Fruit fly (Drosophila melanogaster) whole organism, prepupa: Measurements from ENCODE around the gene Sema1a.

Experiments
- CG11762 ChIP-seq: fragments of 200-800 bp; sonication (Bioruptor generic); optimal IDR thresholded peaks from 3 replicates; lab custom pipeline; 2016; ENCODE audit warnings: missing biosample characterization, missing genetic modification characterization; ENCODE audit not compliant: insufficient read depth
- CG11902 ChIP-seq: fragments of 200-800 bp; sonication (Bioruptor generic); optimal IDR thresholded peaks from 3 replicates; lab custom pipeline; 2016; ENCODE audit warnings: missing biosample characterization, missing genetic modification characterization
- CG15336 ChIP-seq: fragments of 200-800 bp; sonication (Bioruptor generic); IDR thresholded peaks from 2 replicates; pipeline ENCODE4 v1.3.6; 2022; ENCODE audit warnings: missing biosample characterization, missing genetic modification characterization
- CG1621 ChIP-seq: fragments of 200-800 bp; sonication (Bioruptor generic); optimal IDR thresholded peaks from 3 replicates; lab custom pipeline; 2018; ENCODE audit warnings: missing biosample characterization, mild to moderate bottlenecking, missing genetic modification characterization
- CG16779 ChIP-seq: fragments of 200-800 bp; sonication (Bioruptor generic); optimal IDR thresholded peaks from 3 replicates; lab custom pipeline; 2017; ENCODE audit warnings: missing biosample characterization, mild to moderate bottlenecking, missing genetic modification characterization
- CG3032 ChIP-seq: fragments of 200-800 bp; optimal IDR thresholded peaks from 2 replicates; lab custom pipeline; 2019; ENCODE audit warnings: missing biosample characterization, mild to moderate bottlenecking, missing genetic modification characterization, moderate library complexity
- CG31627 ChIP-seq: fragments of 200-800 bp; sonication (Bioruptor generic); optimal IDR thresholded peaks from 3 replicates; lab custom pipeline; 2016; ENCODE audit warnings: missing biosample characterization, missing genetic modification characterization
- CG32006 ChIP-seq: fragments of 200-800 bp; sonication (Bioruptor generic); optimal IDR thresholded peaks from 3 replicates; lab custom pipeline; 2017; ENCODE audit warnings: missing biosample characterization, mild to moderate bottlenecking, missing genetic modification characterization
- CG34406 ChIP-seq: fragments of 200-800 bp; sonication (Bioruptor generic); optimal IDR thresholded peaks from 3 replicates; lab custom pipeline; 2016; ENCODE audit warnings: missing biosample characterization, missing genetic modification characterization
- CG4318 ChIP-seq: fragments of 200-800 bp; sonication (Bioruptor generic); optimal IDR thresholded peaks from 3 replicates; lab custom pipeline; 2017; ENCODE audit warnings: missing biosample characterization, mild to moderate bottlenecking, missing genetic modification characterization
- CG6276 ChIP-seq: fragments of 200-800 bp; sonication (Bioruptor generic); optimal IDR thresholded peaks from 2 replicates; lab custom pipeline; 2017; ENCODE audit warnings: missing biosample characterization, mild to moderate bottlenecking, missing genetic modification characterization
- CG6792 ChIP-seq: fragments of 200-800 bp; sonication (Bioruptor generic); optimal IDR thresholded peaks from 3 replicates; lab custom pipeline; 2016; ENCODE audit warnings: missing biosample characterization, missing genetic modification characterization
- CG6808 ChIP-seq: fragments of 200-800 bp; sonication (Bioruptor generic); optimal IDR thresholded peaks from 3 replicates; lab custom pipeline; 2017; ENCODE audit warnings: missing biosample characterization, missing genetic modification characterization, mild to moderate bottlenecking, moderate library complexity, missing genetic modification reagents
- CG6854 ChIP-seq: fragments of 200-800 bp; sonication (Bioruptor generic); optimal IDR thresholded peaks from 2 replicates; lab custom pipeline; 2017; ENCODE audit warnings: missing biosample characterization, mild to moderate bottlenecking, missing genetic modification characterization
- CG8319 ChIP-seq: fragments of 200-800 bp; sonication (Bioruptor generic); optimal IDR thresholded peaks from 3 replicates; lab custom pipeline; 2016; ENCODE audit warnings: missing biosample characterization, missing genetic modification characterization
- CG8632 ChIP-seq: fragments of 200-800 bp; sonication (Bioruptor generic); optimal IDR thresholded peaks from 3 replicates; lab custom pipeline; 2016; ENCODE audit warnings: missing biosample characterization, missing genetic modification characterization
- CG9139 ChIP-seq: fragments of 200-800 bp; sonication (Bioruptor generic); optimal IDR thresholded peaks from 3 replicates; lab custom pipeline; 2017; ENCODE audit warnings: missing biosample characterization, mild to moderate bottlenecking, missing genetic modification characterization
- Eip75B ChIP-seq: fragments of 200-800 bp; sonication (Bioruptor generic); optimal IDR thresholded peaks from 3 replicates; lab custom pipeline; 2016; ENCODE audit warnings: missing biosample characterization, missing genetic modification characterization
- Eip78C ChIP-seq: fragments of 200-800 bp; sonication (Bioruptor generic); peaks from one replicate; lab custom pipeline; 2016; ENCODE audit warnings: missing biosample characterization, missing genetic modification characterization
- Eip93F ChIP-seq: fragments of 200-800 bp; sonication (Bioruptor generic); optimal IDR thresholded peaks from 2 replicates; lab custom pipeline; 2016; ENCODE audit warnings: missing biosample characterization, mild to moderate bottlenecking, missing genetic modification characterization
- Ets21C ChIP-seq: fragments of 200-800 bp; sonication (Bioruptor generic); optimal IDR thresholded peaks from 3 replicates; lab custom pipeline; 2016; ENCODE audit warnings: missing biosample characterization, missing genetic modification characterization
- Ets96B ChIP-seq: fragments of 200-800 bp; optimal IDR thresholded peaks from 2 replicates; lab custom pipeline; 2019; ENCODE audit warnings: missing biosample characterization, mild to moderate bottlenecking, missing genetic modification characterization, moderate library complexity
- Lpt ChIP-seq: fragments of 200-800 bp; sonication (Bioruptor generic); optimal IDR thresholded peaks from 3 replicates; lab custom pipeline; 2016; ENCODE audit warnings: missing biosample characterization, missing genetic modification characterization
- OdsH ChIP-seq: fragments of 200-800 bp; sonication (Bioruptor generic); optimal IDR thresholded peaks from 3 replicates; lab custom pipeline; 2016; ENCODE audit warnings: missing biosample characterization, missing genetic modification characterization
- Sox102F ChIP-seq: fragments of 200-800 bp; sonication (Bioruptor generic); optimal IDR thresholded peaks from 2 replicates; lab custom pipeline; 2016; ENCODE audit warnings: missing biosample characterization, mild to moderate bottlenecking, missing genetic modification characterization
- Sox15 ChIP-seq: fragments of 200-800 bp; sonication (Bioruptor generic); optimal IDR thresholded peaks from 3 replicates; lab custom pipeline; 2016; ENCODE audit warnings: missing biosample characterization, missing genetic modification characterization
- dac ChIP-seq: fragments of 200-800 bp; sonication (Bioruptor generic); optimal IDR thresholded peaks from 2 replicates; lab custom pipeline; 2017; ENCODE audit warnings: missing biosample characterization, mild to moderate bottlenecking, missing genetic modification characterization
- esn ChIP-seq: fragments of 200-800 bp; sonication (Bioruptor generic); optimal IDR thresholded peaks from 2 replicates; lab custom pipeline; 2016; ENCODE audit warnings: missing biosample characterization, mild to moderate bottlenecking, missing genetic modification characterization, moderate library complexity
- fd59A ChIP-seq: fragments of 200-800 bp; sonication (Bioruptor generic); optimal IDR thresholded peaks from 2 replicates; lab custom pipeline; 2017; ENCODE audit warnings: missing biosample characterization, mild to moderate bottlenecking, missing genetic modification characterization, missing genetic modification reagents
- fd85E ChIP-seq: fragments of 200-800 bp; sonication (Bioruptor generic); optimal IDR thresholded peaks from 3 replicates; lab custom pipeline; 2016; ENCODE audit warnings: missing biosample characterization, missing genetic modification characterization
- fkh ChIP-seq: fragments of 200-800 bp; sonication (Bioruptor generic); optimal IDR thresholded peaks from 3 replicates; lab custom pipeline; 2017; ENCODE audit warnings: missing biosample characterization, mild to moderate bottlenecking, missing genetic modification characterization, moderate library complexity
- lz ChIP-seq: fragments of 200-800 bp; sonication (Bioruptor generic); optimal IDR thresholded peaks from 3 replicates; lab custom pipeline; 2016; ENCODE audit warnings: missing biosample characterization, missing genetic modification characterization
- net ChIP-seq: fragments of 200-800 bp; sonication (Bioruptor generic); optimal IDR thresholded peaks from 3 replicates; lab custom pipeline; 2016; ENCODE audit warnings: missing biosample characterization, missing genetic modification characterization
- pdm3 ChIP-seq: fragments of 200-800 bp; sonication (Bioruptor generic); optimal IDR thresholded peaks from 3 replicates; lab custom pipeline; 2016; ENCODE audit warnings: missing biosample characterization, missing genetic modification characterization
- spab ChIP-seq: fragments of 200-800 bp; sonication (Bioruptor generic); optimal IDR thresholded peaks from 2 replicates; lab custom pipeline; 2017; ENCODE audit warnings: missing biosample characterization, mild to moderate bottlenecking, missing genetic modification characterization, missing genetic modification reagents
- ss ChIP-seq, 2 experiments: fragments of 200-800 bp; sonication (Bioruptor generic); optimal IDR thresholded peaks; 2 replicates in 1 of 2; 3 replicates in 1 of 2; lab custom pipeline; 2017 to 2018; ENCODE audit warnings: mild to moderate bottlenecking in 2 of 2, missing biosample characterization in 2 of 2, missing genetic modification characterization in 2 of 2, moderate library complexity in 1 of 2
- svp ChIP-seq: fragments of 200-800 bp; sonication (Bioruptor generic); peaks from one replicate; lab custom pipeline; 2016; ENCODE audit warnings: missing biosample characterization, missing genetic modification characterization
- topi ChIP-seq: fragments of 200-800 bp; sonication (Bioruptor generic); optimal IDR thresholded peaks from 3 replicates; lab custom pipeline; 2016; ENCODE audit warnings: missing biosample characterization, missing genetic modification characterization
- vri ChIP-seq: fragments of 200-800 bp; sonication (Bioruptor generic); optimal IDR thresholded peaks from 3 replicates; lab custom pipeline; 2016; ENCODE audit warnings: missing biosample characterization, mild to moderate bottlenecking, missing genetic modification characterization

The Sema1a gene

DNA sequence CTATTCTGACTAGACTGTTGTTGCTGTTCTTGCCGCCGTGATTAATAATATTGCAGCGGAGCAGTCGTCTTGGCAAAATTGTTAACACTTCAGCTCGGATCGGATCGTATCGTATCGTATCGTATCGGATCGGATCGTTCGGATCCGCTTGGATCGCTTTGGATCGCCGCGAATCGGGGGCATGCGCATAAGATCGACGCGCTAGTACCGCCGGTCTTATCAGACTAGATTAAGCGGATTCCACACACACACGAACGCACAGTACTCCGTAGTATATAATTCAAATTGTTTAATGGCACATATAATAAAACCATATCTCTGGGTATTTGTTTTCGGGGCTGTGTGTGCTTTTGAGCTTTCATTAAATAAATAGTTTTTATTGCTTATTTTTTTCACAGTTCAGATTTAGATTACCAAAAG is 158.0 kb downstream of the Sema1a start:
- TF ChIP-seq ss (GFP tag; optimal IDR thresholded peaks at IDR 0.05; lab: Kevin White, UChicago) (no peak), fkh (GFP tag; lab: Kevin White, UChicago) (peak; percentile 56), pdm3 (GFP tag; lab: Kevin White, UChicago) (no peak), vri (GFP tag; lab: Kevin White, UChicago) (peak; percentile 78), Eip75B (GFP tag; lab: Kevin White, UChicago) (no peak), CG6792 (GFP tag; lab: Kevin White, UChicago) (no peak), spab (GFP tag; lab: Kevin White, UChicago) (no peak), CG6854 (GFP tag; lab: Kevin White, UChicago) (peak; percentile 44), CG6808 (no peak), CG8632 (GFP tag; lab: Kevin White, UChicago) (no peak), Ets21C (GFP tag; lab: Kevin White, UChicago) (no peak), CG34406 (GFP tag; lab: Kevin White, UChicago) (no peak), CG8319 (GFP tag; lab: Kevin White, UChicago) (no peak), Sox15 (no peak), OdsH (GFP tag; lab: Kevin White, UChicago) (no peak), svp (GFP tag; lab: Kevin White, UChicago) (peak; percentile 89), Eip78C (GFP tag; lab: Kevin White, UChicago) (peak; percentile 71), CG9139 (no peak), CG16779 (tag; lab: Kevin White, UChicago) (no peak)
- TF ChIP-seq, all 60 proteins: peak for 5

DNA sequence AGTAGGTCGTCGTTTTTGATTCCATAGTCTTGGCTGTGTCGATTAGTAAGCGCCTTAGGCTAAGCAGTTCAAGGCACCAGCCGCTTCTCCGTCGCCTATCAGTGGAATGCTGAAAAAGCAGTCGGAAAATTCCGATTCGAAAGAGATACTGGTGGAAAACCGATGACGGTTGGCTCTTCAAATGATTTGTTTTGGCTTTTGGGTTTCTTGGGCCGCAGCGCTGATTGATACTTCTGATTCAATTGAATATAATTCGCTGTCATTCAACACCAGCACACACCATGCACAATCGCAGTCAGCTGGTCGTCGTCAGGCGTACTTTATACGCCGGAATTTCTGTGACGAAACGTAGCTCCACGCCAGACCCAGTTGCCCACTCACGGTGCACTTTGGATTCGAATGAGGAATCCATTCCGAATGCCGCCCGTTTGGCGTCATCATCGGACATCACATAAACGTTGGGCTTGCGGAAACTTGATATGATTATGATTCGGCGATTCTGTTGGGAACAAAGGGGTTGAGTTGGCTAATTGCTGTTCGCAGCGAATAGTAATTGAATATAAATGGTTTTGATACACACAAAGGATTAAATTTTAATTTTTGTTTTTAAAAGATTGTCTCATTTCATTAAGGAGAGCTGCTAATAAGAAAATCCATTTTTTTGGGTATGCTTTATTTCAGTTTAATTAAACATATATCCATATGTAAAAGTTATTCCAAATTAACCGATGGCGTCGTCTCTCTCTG is 159.1 kb downstream of the Sema1a start:
- TF ChIP-seq CG6792 (GFP tag; lab: Kevin White, UChicago) (no peak), CG15336 (0 out of 2 replicates have a peak, but pooled peaks have one; percentile 11), Eip78C (GFP tag; lab: Kevin White, UChicago) (peak; percentile 77), ss (GFP tag; optimal IDR thresholded peaks at IDR 0.05; lab: Kevin White, UChicago) (peak in 1 of 2 experiments; percentile 41), svp (GFP tag; lab: Kevin White, UChicago) (peak; percentile 79), CG6808 (peak; percentile 43), CG6276 (peak; percentile 20), Lpt (no peak), CG32006 (no peak), CG31627 (GFP tag; lab: Kevin White, UChicago) (no peak), esn (GFP tag; lab: Kevin White, UChicago) (no peak), Eip93F (GFP tag; lab: Kevin White, UChicago) (peak; percentile 8), fd59A (GFP tag; lab: Kevin White, UChicago) (no peak)
- TF ChIP-seq, all 60 proteins: peak for 7

DNA sequence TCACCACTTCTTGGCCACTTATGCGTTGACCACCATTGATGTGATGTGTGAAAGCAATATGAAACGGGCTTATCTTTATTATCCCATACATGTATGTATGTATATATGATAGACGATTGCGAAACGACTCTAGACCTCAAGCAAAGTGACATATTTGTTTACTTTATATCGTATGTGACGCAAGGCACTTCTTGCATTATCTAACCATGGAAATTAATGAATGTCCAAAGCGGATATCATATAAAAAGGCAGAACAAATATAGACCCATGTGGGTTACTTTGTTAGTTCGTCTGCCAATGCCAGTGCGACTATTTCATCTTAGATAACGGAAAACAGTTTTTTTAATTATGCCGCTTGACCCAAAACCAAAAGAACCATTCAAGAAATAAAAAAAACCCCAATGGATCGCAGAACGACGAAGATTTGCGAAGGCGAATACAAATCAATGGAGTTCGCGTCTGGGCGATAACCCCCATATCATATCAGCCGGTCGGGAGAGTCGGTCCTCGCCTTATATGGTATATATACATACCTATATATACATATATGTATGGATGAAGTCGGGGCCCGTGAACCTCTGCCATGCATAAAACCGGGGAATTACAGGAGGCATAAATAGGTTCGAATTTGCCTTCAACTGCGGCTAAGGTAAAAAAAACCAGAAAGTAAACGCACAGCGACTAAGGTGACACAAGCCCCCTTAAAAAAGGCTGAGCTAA is 161.1 kb downstream of the Sema1a start:
- TF ChIP-seq lz (GFP tag; lab: Kevin White, UChicago) (no peak), svp (GFP tag; lab: Kevin White, UChicago) (peak; percentile 97), fd85E (GFP tag; lab: Kevin White, UChicago) (no peak), Sox102F (GFP tag; lab: Kevin White, UChicago) (no peak), Eip78C (GFP tag; lab: Kevin White, UChicago) (peak; percentile 57)
- TF ChIP-seq, all 60 proteins: peak for 2

DNA sequence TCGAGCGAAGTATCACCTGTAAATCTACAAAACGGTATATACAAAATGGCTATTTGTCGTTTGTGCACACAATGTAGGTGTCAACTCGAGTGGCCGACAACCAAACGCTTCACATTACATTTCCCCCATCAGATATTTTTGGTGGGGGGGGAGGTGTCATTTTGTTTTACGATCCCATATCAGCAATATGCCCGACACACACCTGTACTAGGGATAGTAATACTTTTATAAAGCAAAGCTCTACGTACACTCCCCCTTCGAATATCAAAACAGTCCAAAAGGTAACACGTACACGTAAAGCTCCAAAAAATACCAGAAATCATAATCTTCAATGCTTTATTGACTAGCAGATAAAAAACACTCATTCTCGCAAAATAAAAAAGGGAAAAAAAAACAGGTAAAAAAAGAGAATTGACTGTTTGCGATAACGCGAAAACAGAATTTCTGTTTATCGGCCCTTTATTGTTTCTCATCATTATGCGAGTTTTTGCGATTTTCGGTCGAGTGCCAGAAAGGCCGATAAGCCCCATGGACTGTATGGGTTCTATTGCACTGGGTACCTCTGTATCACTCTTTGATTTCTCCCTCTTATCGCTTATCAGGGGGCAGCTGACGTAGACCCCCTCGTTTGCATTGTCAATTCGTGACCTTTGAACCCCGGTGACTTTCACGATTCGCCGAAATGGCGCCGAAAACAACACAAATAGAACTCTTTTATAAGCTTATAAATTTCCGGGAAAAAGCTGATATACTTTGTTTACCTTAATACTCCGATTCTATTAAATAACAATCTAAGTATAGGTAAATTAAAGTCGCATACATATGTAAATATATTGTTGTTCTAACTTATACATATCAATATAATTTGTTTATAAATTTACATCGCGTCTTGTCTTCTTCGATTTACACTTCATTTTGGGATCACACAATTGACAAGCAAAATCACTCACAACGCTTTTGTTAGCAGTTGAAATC is 163.0 kb downstream of the Sema1a start, which contains the start of gene CatB:
Gene CatB (plus strand): TSS at position 925 of the 975 bp plus-strand sequence.
- no peak for TF ChIP-seq fd85E (GFP tag; lab: Kevin White, UChicago)
- no peak for TF ChIP-seq Sox15
- TF ChIP-seq CG3032 = no peak
- TF ChIP-seq net (GFP tag; lab: Kevin White, UChicago) = no peak
- TF ChIP-seq CG11902 (GFP tag; lab: Kevin White, UChicago) = no peak
- TF ChIP-seq CG4318 (GFP tag; lab: Kevin White, UChicago) = no peak
- no peak for TF ChIP-seq CG11762
- no peak for TF ChIP-seq OdsH (GFP tag; lab: Kevin White, UChicago)
- TF ChIP-seq Ets21C (GFP tag; lab: Kevin White, UChicago) = no peak
- TF ChIP-seq CG34406 (GFP tag; lab: Kevin White, UChicago) = no peak
- TF ChIP-seq Sox102F (GFP tag; lab: Kevin White, UChicago) = no peak
- TF ChIP-seq CG1621 (tag; lab: Kevin White, UChicago) = no peak
- TF ChIP-seq CG32006 = no peak
- peak; percentile 76 for TF ChIP-seq Eip93F (GFP tag; lab: Kevin White, UChicago)
- TF ChIP-seq Lpt = no peak
- no peak for TF ChIP-seq dac (GFP tag; lab: Kevin White, UChicago)
- TF ChIP-seq topi (GFP tag; lab: Kevin White, UChicago) = no peak
- no peak for TF ChIP-seq Ets96B
- peak; percentile 94 for TF ChIP-seq svp (GFP tag; lab: Kevin White, UChicago)
